Worm (Caenorhabditis elegans): ENCODE results near the gene ZC395.11.
A peak's percentile ranks its signal among the peaks of the same experiment; 100 is the strongest.

DNA sequence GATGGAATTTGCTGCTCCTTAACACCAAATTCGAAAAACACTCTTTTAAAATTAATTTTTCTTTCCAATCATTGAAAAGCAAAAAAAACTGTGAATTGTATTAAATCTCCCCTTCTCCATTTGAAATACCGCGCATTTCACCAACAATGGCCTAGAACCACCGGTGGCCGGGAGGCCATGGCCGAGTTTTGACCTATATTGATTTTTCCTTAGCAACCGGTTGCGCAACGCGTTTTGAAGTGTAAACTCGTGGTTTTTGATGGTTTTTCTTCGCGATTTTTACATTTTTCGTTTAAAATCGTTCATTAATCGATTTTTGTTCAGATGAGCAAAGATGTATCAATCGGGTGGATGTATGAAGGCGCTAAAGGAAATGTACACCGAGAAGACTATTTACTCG lies 22.2 kb upstream of the ZC395.11 start, which contains the start of gene mog-3:
- TF ChIP-seq unc-62 (GFP tag; optimal IDR thresholded peaks at IDR 0.05) (no peak), elt-3 (tag; optimal IDR thresholded peaks at IDR 0.05) (no peak), fkh-10 (GFP tag; optimal IDR thresholded peaks at IDR 0.05) (no peak), ztf-11 (tag; optimal IDR thresholded peaks at IDR 0.05) (no peak), elt-1 (tag; optimal IDR thresholded peaks at IDR 0.05) (no peak), ceh-82 (tag; optimal IDR thresholded peaks at IDR 0.05) (no peak), unc-39 (tag; optimal IDR thresholded peaks at IDR 0.05) (no peak), ama-1 (optimal IDR thresholded peaks at IDR 0.05) (no peak), lin-39 (tag; optimal IDR thresholded peaks at IDR 0.05) (peak; percentile 40), eor-1 (tag; optimal IDR thresholded peaks at IDR 0.05) (no peak), nhr-237 (tag; optimal IDR thresholded peaks at IDR 0.05) (no peak)

Measured in whole organism, L3 larva.